Worm (Caenorhabditis elegans) whole organism, mixed stage, embryonic: Measurements from ENCODE around the gene srbc-50.

Source experiments
- ceh-83 ChIP-seq: fragments of 200-800 bp; sonication (Bioruptor generic); optimal IDR thresholded peaks from 2 replicates; lab custom pipeline; 2018; ENCODE audit warnings: mild to moderate bottlenecking, missing genetic modification characterization, missing compliant biosample characterization
- cnd-1 ChIP-seq: fragments of 200-800 bp; sonication (Bioruptor generic); optimal IDR thresholded peaks from 2 replicates; lab custom pipeline; 2018; ENCODE audit warnings: mild to moderate bottlenecking, missing genetic modification characterization, missing compliant biosample characterization
- elt-1 ChIP-seq: sonication (generic microtip); optimal IDR thresholded peaks from 2 replicates; lab custom pipeline; 2017; ENCODE audit warnings: missing genetic modification characterization, mild to moderate bottlenecking, missing compliant biosample characterization, antibody characterized with exemption, moderate library complexity, borderline replicate concordance; ENCODE audit not compliant: insufficient read depth
- elt-3 ChIP-seq: fragments of 150-350 bp; optimal IDR thresholded peaks from 2 replicates; lab custom pipeline; 2014; ENCODE audit warnings: missing biosample characterization, missing genetic modification characterization
- hlh-1 ChIP-seq: fragments of 150-350 bp; optimal IDR thresholded peaks from 2 replicates; lab custom pipeline; 2014; ENCODE audit warnings: missing biosample characterization, missing genetic modification reagents, missing genetic modification characterization
- lsy-2 ChIP-seq: fragments of 150-350 bp; optimal IDR thresholded peaks from 2 replicates; lab custom pipeline; 2014; ENCODE audit warnings: missing biosample characterization, missing genetic modification characterization
- mep-1 ChIP-seq: fragments of 150-350 bp; optimal IDR thresholded peaks from 2 replicates; lab custom pipeline; 2017; ENCODE audit warnings: missing biosample characterization, missing genetic modification reagents, missing genetic modification characterization, inconsistent platforms
- nhr-237 ChIP-seq: fragments of 150-350 bp; optimal IDR thresholded peaks from 2 replicates; lab custom pipeline; 2014; ENCODE audit warnings: missing biosample characterization, missing genetic modification characterization
- nhr-76 ChIP-seq: sonication (generic microtip); optimal IDR thresholded peaks from 2 replicates; lab custom pipeline; 2017; ENCODE audit warnings: missing biosample characterization, missing genetic modification characterization
- pha-4 ChIP-seq: fragments of 150-350 bp; optimal IDR thresholded peaks from 2 replicates; lab custom pipeline; 2018; ENCODE audit warnings: missing biosample characterization, missing genetic modification reagents, missing genetic modification characterization
- unc-62 ChIP-seq: fragments of 150-350 bp; optimal IDR thresholded peaks from 2 replicates; lab custom pipeline; 2014; ENCODE audit warnings: missing biosample characterization, missing genetic modification reagents, missing genetic modification characterization
- ztf-11 ChIP-seq: fragments of 150-350 bp; optimal IDR thresholded peaks from 2 replicates; lab custom pipeline; 2014; ENCODE audit warnings: missing biosample characterization, missing genetic modification characterization

- no peak for TF ChIP-seq ztf-11 (tag; lab: Kevin White, UChicago)
- no peak for TF ChIP-seq mep-1 (tag; lab: Kevin White, UChicago)
- no peak for TF ChIP-seq cnd-1 (tag; lab: Kevin White, UChicago)
- no peak for TF ChIP-seq unc-62 (GFP tag; lab: Kevin White, UChicago)
- no peak for TF ChIP-seq nhr-237
- no peak for TF ChIP-seq pha-4
- TF ChIP-seq elt-3 (tag; lab: Kevin White, UChicago), result no peak
- TF ChIP-seq lsy-2 (tag; lab: Kevin White, UChicago), result no peak
- TF ChIP-seq elt-1 (tag; lab: Kevin White, UChicago), result no peak
- TF ChIP-seq hlh-1 (tag; lab: Kevin White, UChicago), result no peak
- no peak for TF ChIP-seq ceh-83 (GFP tag; lab: Kevin White, UChicago)
- no peak for TF ChIP-seq nhr-76 (tag; lab: Kevin White, UChicago)
These were observed 47.5 kb upstream of the srbc-50 start, which contains the start of gene str-56 for ce11 chrV:15872273-15872672.
